Fruit fly (Drosophila melanogaster): ENCODE results near the gene CG13928.

dm6 chr3L:1580821-1581220 lies 47.4 kb downstream of the CG13928 start:
- TF ChIP-seq psq (optimal IDR thresholded peaks at IDR 0.05): no peak
- TF ChIP-seq pan (optimal IDR thresholded peaks at IDR 0.05): no peak

Measured in whole organism.